Fruit fly (Drosophila melanogaster) whole organism, adult: ENCODE data around the gene MAPk-Ak2.

ENCODE experiments used
- CG11617 ChIP-seq: fragments of 200-800 bp; sonication (Bioruptor generic); optimal IDR thresholded peaks from 2 replicates; lab custom pipeline; 2017; ENCODE audit warnings: mild to moderate bottlenecking, missing biosample characterization, missing genetic modification reagents, missing genetic modification characterization
- CG12768 ChIP-seq: fragments of 200-800 bp; sonication (Bioruptor generic); optimal IDR thresholded peaks from 2 replicates; lab custom pipeline; 2017; ENCODE audit warnings: missing biosample characterization, missing genetic modification characterization, mild to moderate bottlenecking, moderate library complexity, missing genetic modification reagents
- CG14711 ChIP-seq: fragments of 200-800 bp; sonication (Bioruptor generic); optimal IDR thresholded peaks from 2 replicates; lab custom pipeline; 2018; ENCODE audit warnings: missing biosample characterization, mild to moderate bottlenecking, missing genetic modification characterization, moderate library complexity
- CG1620 ChIP-seq: fragments of 200-800 bp; sonication (Bioruptor generic); optimal IDR thresholded peaks from 2 replicates; lab custom pipeline; 2016; ENCODE audit warnings: missing biosample characterization, missing genetic modification characterization
- CG33017 ChIP-seq: fragments of 200-800 bp; sonication (Bioruptor generic); optimal IDR thresholded peaks from 2 replicates; lab custom pipeline; 2018; ENCODE audit warnings: missing biosample characterization, mild to moderate bottlenecking, missing genetic modification characterization, moderate library complexity
- CG5204 ChIP-seq: fragments of 200-800 bp; sonication (Bioruptor generic); optimal IDR thresholded peaks from 2 replicates; lab custom pipeline; 2016; ENCODE audit warnings: missing biosample characterization, missing genetic modification characterization
- CG7045 ChIP-seq: fragments of 200-800 bp; sonication (Bioruptor generic); optimal IDR thresholded peaks from 2 replicates; lab custom pipeline; 2017; ENCODE audit warnings: missing biosample characterization, mild to moderate bottlenecking, missing genetic modification characterization
- CG7101 ChIP-seq: fragments of 200-800 bp; sonication (Bioruptor generic); optimal IDR thresholded peaks from 2 replicates; lab custom pipeline; 2018; ENCODE audit warnings: missing biosample characterization, mild to moderate bottlenecking, missing genetic modification characterization, moderate library complexity
- Clk ChIP-seq: fragments of 200-800 bp; sonication (Bioruptor generic); optimal IDR thresholded peaks from 2 replicates; lab custom pipeline; 2017; ENCODE audit warnings: missing biosample characterization, missing genetic modification characterization
- Crg-1 ChIP-seq: fragments of 200-800 bp; sonication (Bioruptor generic); optimal IDR thresholded peaks from 2 replicates; lab custom pipeline; 2016; ENCODE audit warnings: missing biosample characterization, missing genetic modification characterization
- Hr96 ChIP-seq: fragments of 200-800 bp; sonication (Bioruptor generic); optimal IDR thresholded peaks from 2 replicates; lab custom pipeline; 2016; ENCODE audit warnings: missing biosample characterization, missing genetic modification characterization
- Mnt ChIP-seq: fragments of 200-800 bp; sonication (Bioruptor generic); optimal IDR thresholded peaks from 2 replicates; lab custom pipeline; 2016; ENCODE audit warnings: missing biosample characterization, mild to moderate bottlenecking, missing genetic modification characterization
- bab1 ChIP-seq: fragments of 200-800 bp; sonication (Bioruptor generic); optimal IDR thresholded peaks from 3 replicates; lab custom pipeline; 2019; ENCODE audit warnings: missing biosample characterization, mild to moderate bottlenecking, missing genetic modification characterization, moderate library complexity
- cic ChIP-seq: fragments of 200-800 bp; sonication (Bioruptor generic); optimal IDR thresholded peaks from 2 replicates; lab custom pipeline; 2017; ENCODE audit warnings: missing biosample characterization, mild to moderate bottlenecking, missing genetic modification characterization, moderate library complexity
- cnc ChIP-seq, 2 experiments: fragments of >200 bp; optimal IDR thresholded peaks; 2 replicates each; lab custom pipeline; 2017
- kay ChIP-seq: fragments of 200-800 bp; sonication (Bioruptor generic); peaks from one replicate; lab custom pipeline; 2016; ENCODE audit warnings: missing biosample characterization, missing genetic modification characterization, borderline replicate concordance
- ovo ChIP-seq: fragments of 200-800 bp; sonication (Bioruptor generic); optimal IDR thresholded peaks from 2 replicates; lab custom pipeline; 2016; ENCODE audit warnings: missing biosample characterization, missing genetic modification characterization
- pad ChIP-seq: fragments of 200-800 bp; sonication (Bioruptor generic); optimal IDR thresholded peaks from 3 replicates; lab custom pipeline; 2017; ENCODE audit warnings: missing biosample characterization, missing genetic modification characterization, mild to moderate bottlenecking, moderate library complexity, missing genetic modification reagents
- tj ChIP-seq: fragments of 200-800 bp; sonication (Bioruptor generic); optimal IDR thresholded peaks from 3 replicates; lab custom pipeline; 2017; ENCODE audit warnings: missing biosample characterization, mild to moderate bottlenecking, missing genetic modification characterization, moderate library complexity
- toe ChIP-seq: fragments of 200-800 bp; sonication (Bioruptor generic); optimal IDR thresholded peaks from 2 replicates; lab custom pipeline; 2016; ENCODE audit warnings: missing biosample characterization, missing genetic modification characterization

The MAPk-Ak2 gene

dm6 chrX:5754837-5755828, 8.9 kb downstream of the MAPk-Ak2 start, which contains the start of the genes lin-52 and CG15771:
TSS of gene lin-52 (minus strand) at chrX:5754958.
TSS of gene CG15771 (plus strand) at chrX:5755574.
- TF ChIP-seq CG7101 (tag; lab: Kevin White, UChicago) (peak; percentile 97), CG12768 (GFP tag; lab: Kevin White, UChicago) (peak; percentile 95), CG1620 (GFP tag; lab: Kevin White, UChicago) (peak; percentile 92), cnc (optimal IDR thresholded peaks at IDR 0.05; lab: Kevin White, UChicago) (no peak), Hr96 (GFP tag; lab: Kevin White, UChicago) (peak; percentile 91), ovo (GFP tag; lab: Kevin White, UChicago) (peak; percentile 98), Crg-1 (peak; percentile 87), Clk (GFP tag; lab: Kevin White, UChicago) (peak; percentile 92), CG11617 (GFP tag; lab: Kevin White, UChicago) (peak; percentile 99), kay (peak; percentile 95), CG5204 (GFP tag; lab: Kevin White, UChicago) (peak; percentile 90), CG14711 (tag; lab: Kevin White, UChicago) (peak; percentile 92), tj (GFP tag; lab: Kevin White, UChicago) (peak; percentile 93), cic (peak; percentile 89), CG33017 (tag; lab: Kevin White, UChicago) (peak; percentile 93), Mnt (GFP tag; lab: Kevin White, UChicago) (peak; percentile 100), toe (GFP tag; lab: Kevin White, UChicago) (peak; percentile 85), pad (GFP tag; lab: Kevin White, UChicago) (peak; percentile 93), bab1 (peak; percentile 97), CG7045 (GFP tag; lab: Kevin White, UChicago) (peak; percentile 94)

- no peak for TF ChIP-seq pad (GFP tag; lab: Kevin White, UChicago)
- TF ChIP-seq ovo (GFP tag; lab: Kevin White, UChicago), result no peak
- TF ChIP-seq CG11617 (GFP tag; lab: Kevin White, UChicago), result no peak
- TF ChIP-seq CG33017 (tag; lab: Kevin White, UChicago), result no peak
- no peak for TF ChIP-seq bab1
- TF ChIP-seq kay, result no peak
- TF ChIP-seq CG14711 (tag; lab: Kevin White, UChicago), result no peak
- no peak for TF ChIP-seq CG1620 (GFP tag; lab: Kevin White, UChicago)
- TF ChIP-seq Hr96 (GFP tag; lab: Kevin White, UChicago), result no peak
- TF ChIP-seq CG7045 (GFP tag; lab: Kevin White, UChicago), result no peak
Measured at dm6 chrX:5752838-5753237, 11.2 kb downstream of the MAPk-Ak2 start.

dm6 chrX:5751949-5752348, 12.1 kb downstream of the MAPk-Ak2 start, which contains the start of gene CG15772:
TSS of gene CG15772 (plus strand) at chrX:5752249.
- no peak for TF ChIP-seq Clk (GFP tag; lab: Kevin White, UChicago)
- no peak for TF ChIP-seq bab1
- TF ChIP-seq ovo (GFP tag; lab: Kevin White, UChicago), result no peak
- peak; percentile 61 for TF ChIP-seq CG7101 (tag; lab: Kevin White, UChicago)
- no peak for TF ChIP-seq Mnt (GFP tag; lab: Kevin White, UChicago)
- no peak for TF ChIP-seq CG5204 (GFP tag; lab: Kevin White, UChicago)
- TF ChIP-seq CG14711 (tag; lab: Kevin White, UChicago), result peak; percentile 35
- no peak for TF ChIP-seq toe (GFP tag; lab: Kevin White, UChicago)
- no peak for TF ChIP-seq cic
- TF ChIP-seq CG33017 (tag; lab: Kevin White, UChicago), result peak; percentile 19
- no peak for TF ChIP-seq Crg-1
- peak; percentile 21 for TF ChIP-seq tj (GFP tag; lab: Kevin White, UChicago)
- TF ChIP-seq CG1620 (GFP tag; lab: Kevin White, UChicago), result no peak
- TF ChIP-seq kay, result no peak
- TF ChIP-seq pad (GFP tag; lab: Kevin White, UChicago), result no peak
- no peak for TF ChIP-seq cnc (optimal IDR thresholded peaks at IDR 0.05; lab: Kevin White, UChicago)
- TF ChIP-seq CG11617 (GFP tag; lab: Kevin White, UChicago), result peak; percentile 22
- TF ChIP-seq CG7045 (GFP tag; lab: Kevin White, UChicago), result no peak
- no peak for TF ChIP-seq Hr96 (GFP tag; lab: Kevin White, UChicago)
- no peak for TF ChIP-seq CG12768 (GFP tag; lab: Kevin White, UChicago)

- peak; percentile 78 for TF ChIP-seq Crg-1
- TF ChIP-seq cnc (optimal IDR thresholded peaks at IDR 0.05; lab: Kevin White, UChicago), result no peak
- peak; percentile 91 for TF ChIP-seq kay
- TF ChIP-seq CG7101 (tag; lab: Kevin White, UChicago), result peak; percentile 95
- TF ChIP-seq CG7045 (GFP tag; lab: Kevin White, UChicago), result peak; percentile 79
- peak; percentile 67 for TF ChIP-seq ovo (GFP tag; lab: Kevin White, UChicago)
- peak; percentile 95 for TF ChIP-seq bab1
- peak; percentile 85 for TF ChIP-seq CG33017 (tag; lab: Kevin White, UChicago)
- TF ChIP-seq CG14711 (tag; lab: Kevin White, UChicago), result peak; percentile 84
- TF ChIP-seq CG12768 (GFP tag; lab: Kevin White, UChicago), result peak; percentile 85
- peak; percentile 96 for TF ChIP-seq Hr96 (GFP tag; lab: Kevin White, UChicago)
- TF ChIP-seq Clk (GFP tag; lab: Kevin White, UChicago), result peak; percentile 71
- TF ChIP-seq Mnt (GFP tag; lab: Kevin White, UChicago), result peak; percentile 95
- peak; percentile 74 for TF ChIP-seq cic
- TF ChIP-seq pad (GFP tag; lab: Kevin White, UChicago), result peak; percentile 74
- peak; percentile 93 for TF ChIP-seq CG11617 (GFP tag; lab: Kevin White, UChicago)
- peak; percentile 91 for TF ChIP-seq CG5204 (GFP tag; lab: Kevin White, UChicago)
- TF ChIP-seq tj (GFP tag; lab: Kevin White, UChicago), result peak; percentile 69
- peak; percentile 95 for TF ChIP-seq CG1620 (GFP tag; lab: Kevin White, UChicago)
- peak; percentile 95 for TF ChIP-seq toe (GFP tag; lab: Kevin White, UChicago)
Measured at dm6 chrX:5746864-5747861, 16.8 kb downstream of the MAPk-Ak2 start, which contains the start of the genes IntS6 and Rtel1. TSS of gene IntS6 (minus strand) at chrX:5747254. TSS of gene Rtel1 (plus strand) at chrX:5747747.
